Fruit fly (Drosophila melanogaster): Measurements from ENCODE around the gene TyrRII.

- peak; percentile 99 for TF ChIP-seq OdsH (GFP tag; optimal IDR thresholded peaks at IDR 0.05)
- peak; percentile 98 for TF ChIP-seq psq (GFP tag; optimal IDR thresholded peaks at IDR 0.05)
- TF ChIP-seq lola (GFP tag; optimal IDR thresholded peaks at IDR 0.05) = no peak
- TF ChIP-seq tai (GFP tag; optimal IDR thresholded peaks at IDR 0.05) = no peak
- TF ChIP-seq Rel (GFP tag; optimal IDR thresholded peaks at IDR 0.05) = peak; percentile 79
- TF ChIP-seq Rel (tag; optimal IDR thresholded peaks at IDR 0.05) = peak; percentile 98
- TF ChIP-seq CG9705 (GFP tag; optimal IDR thresholded peaks at IDR 0.05) = peak; percentile 97
- TF ChIP-seq Hr78 (GFP tag; optimal IDR thresholded peaks at IDR 0.05) = no peak
- peak; percentile 40 for TF ChIP-seq Hr83 (GFP tag; optimal IDR thresholded peaks at IDR 0.05; ENCODE audit: poor library complexity, severe bottlenecking)
- TF ChIP-seq pan (optimal IDR thresholded peaks at IDR 0.05) = no peak
- peak; percentile 88 for TF ChIP-seq br (GFP tag; optimal IDR thresholded peaks at IDR 0.05)
- peak; percentile 89 for TF ChIP-seq sv (GFP tag; optimal IDR thresholded peaks at IDR 0.05)
- TF ChIP-seq h (GFP tag; optimal IDR thresholded peaks at IDR 0.05) = peak; percentile 91
These were observed 35.8 kb upstream of the TyrRII start for dm6 chr3R:17700488-17701130.

All from whole organism, wandering third instar larva.